Worm (Caenorhabditis elegans): ENCODE measurements around the gene clec-204.

ce11 chrV:1771727-1772126, 14.8 kb downstream of the clec-204 start, which contains the start of gene dhs-13:
- peak; percentile 58 for TF ChIP-seq sma-9 (GFP tag; optimal IDR thresholded peaks at IDR 0.05)
- TF ChIP-seq sma-9 (tag; optimal IDR thresholded peaks at IDR 0.05): no peak
- TF ChIP-seq fos-1 (tag; optimal IDR thresholded peaks at IDR 0.05): peak; percentile 49
- no peak for TF ChIP-seq egl-27 (tag; optimal IDR thresholded peaks at IDR 0.05)
- no peak for TF ChIP-seq lin-39 (tag; optimal IDR thresholded peaks at IDR 0.05)

All from whole organism, L2 larva.